Worm (Caenorhabditis elegans): ENCODE results near the gene sri-29.

DNA sequence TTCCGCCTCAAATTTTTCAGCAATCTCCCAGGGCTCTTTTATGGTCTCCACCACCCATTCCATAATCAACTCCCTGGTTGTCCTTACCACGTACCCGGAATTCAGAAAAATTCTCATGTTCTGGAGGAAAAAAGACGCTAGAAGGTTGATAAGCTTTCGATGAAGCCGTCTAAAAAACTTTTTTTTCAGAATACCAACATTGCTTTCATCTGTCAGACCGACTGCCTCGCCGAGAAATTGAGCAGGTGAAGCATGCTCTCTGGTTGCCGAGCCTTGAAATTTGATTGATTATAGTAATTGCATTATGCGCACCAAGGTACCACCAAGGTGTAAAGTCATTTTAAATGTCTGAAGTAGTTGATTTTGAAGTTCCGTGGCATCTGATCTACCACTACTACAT lies 1.8 kb downstream of the sri-29 start, which contains the start of gene sri-30:
- TF ChIP-seq dve-1 (tag; optimal IDR thresholded peaks at IDR 0.05) (no peak), dmd-4 (tag; optimal IDR thresholded peaks at IDR 0.05; ENCODE audit: borderline replicate concordance) (no peak), T23F11.4 (GFP tag; optimal IDR thresholded peaks at IDR 0.05) (no peak), unc-86 (tag; optimal IDR thresholded peaks at IDR 0.05) (no peak), unc-55 (GFP tag; optimal IDR thresholded peaks at IDR 0.05) (no peak), nfya-1 (tag; optimal IDR thresholded peaks at IDR 0.05) (no peak), fkh-10 (GFP tag; optimal IDR thresholded peaks at IDR 0.05) (no peak), ets-4 (tag; optimal IDR thresholded peaks at IDR 0.05) (no peak), ama-1 (optimal IDR thresholded peaks at IDR 0.05) (no peak), tbx-2 (tag; optimal IDR thresholded peaks at IDR 0.05) (no peak), fkh-6 (tag; optimal IDR thresholded peaks at IDR 0.05) (no peak), zip-5 (tag; optimal IDR thresholded peaks at IDR 0.05) (no peak)
